Worm (Caenorhabditis elegans): ENCODE results near the gene T16G1.7.

The T16G1.7 gene

DNA sequence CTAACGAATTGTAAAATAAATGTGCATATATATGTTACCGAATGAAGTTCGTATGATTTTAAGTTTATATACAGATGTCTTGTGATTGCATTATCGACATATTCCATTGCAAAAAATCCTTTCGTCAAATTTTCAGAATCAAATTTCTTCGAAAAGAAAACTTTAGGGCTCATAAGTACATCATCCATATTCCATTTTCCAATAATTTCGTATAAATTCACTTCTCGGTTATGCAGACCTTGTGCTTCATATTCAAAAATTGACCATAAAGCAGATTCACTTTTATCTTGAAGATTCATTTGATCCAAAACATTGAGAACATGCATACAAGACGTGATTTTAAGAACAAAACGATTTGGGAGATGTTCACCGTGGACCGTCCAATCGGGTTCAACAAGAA is 8.5 kb upstream of the T16G1.7 start:
- TF ChIP-seq unc-62 (GFP tag; optimal IDR thresholded peaks at IDR 0.05) = no peak

DNA sequence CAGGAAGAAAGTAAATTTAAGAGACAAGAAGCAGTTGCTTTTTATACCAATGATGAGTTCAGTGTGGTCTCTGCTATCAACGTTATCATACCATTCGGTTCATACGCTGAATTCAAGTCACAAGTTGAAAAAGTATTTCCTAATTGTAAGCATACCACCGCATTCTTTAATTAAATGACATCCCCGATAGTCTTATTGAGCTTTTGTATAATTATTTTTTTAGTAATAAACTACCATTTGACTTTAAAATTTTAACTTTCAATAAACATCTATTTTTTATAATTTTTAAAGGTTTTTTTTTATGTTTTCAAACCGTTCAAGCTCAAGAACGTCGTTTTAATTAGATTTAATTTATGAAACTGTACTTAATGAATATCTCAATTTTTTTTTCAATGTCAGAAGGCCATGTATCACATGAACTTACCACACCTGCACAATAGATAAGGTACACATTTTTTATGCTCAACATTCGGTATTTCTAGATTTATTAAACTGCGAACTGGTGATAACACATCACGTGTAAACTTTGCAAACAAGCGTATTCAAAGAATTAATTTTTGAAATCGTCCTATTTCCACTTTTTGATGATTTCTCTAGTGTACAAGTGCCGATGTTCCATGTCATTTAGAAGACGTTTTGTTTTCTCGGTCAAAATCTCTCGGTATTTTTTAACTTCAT is 7.0 kb upstream of the T16G1.7 start, which contains the start of gene T16G1.4:
TSS of gene T16G1.4 (minus strand) at position 51 of the 678 bp plus-strand sequence.
- TF ChIP-seq unc-62 (GFP tag; optimal IDR thresholded peaks at IDR 0.05) = no peak

ce11 chrV:12939434-12939833 is 4.5 kb upstream of the T16G1.7 start, which contains the start of gene T16G1.5:
TSS of gene T16G1.5 (minus strand) at chrV:12939552.
- no peak for TF ChIP-seq unc-62 (GFP tag; optimal IDR thresholded peaks at IDR 0.05)

DNA sequence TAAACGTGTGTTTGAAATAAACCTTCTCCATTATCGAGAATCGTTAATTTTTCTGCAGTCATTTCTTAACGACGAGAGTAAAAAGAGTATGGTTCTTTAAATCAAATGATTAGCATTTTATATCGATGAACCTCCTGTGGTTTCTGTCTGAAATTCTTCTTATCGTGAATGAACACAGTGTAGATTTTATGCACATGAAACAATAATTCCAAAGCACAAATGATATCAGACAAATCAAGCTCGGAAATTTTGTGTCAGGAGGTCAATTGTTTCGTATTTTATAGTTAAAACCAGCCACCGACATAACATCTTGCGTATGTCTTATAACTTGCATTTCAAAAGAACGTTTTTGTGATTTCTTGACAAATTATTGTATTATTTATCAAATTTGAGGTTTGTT is 2.2 kb upstream of the T16G1.7 start, which contains the start of gene T16G1.6:
TSS of gene T16G1.6 (minus strand) at position 77 of the 400 bp plus-strand sequence.
- TF ChIP-seq unc-62 (GFP tag; optimal IDR thresholded peaks at IDR 0.05) = no peak

ce11 chrV:12933654-12934053 is 1.3 kb downstream of the T16G1.7 start:
- TF ChIP-seq unc-62 (GFP tag; optimal IDR thresholded peaks at IDR 0.05) = no peak

- TF ChIP-seq unc-62 (GFP tag; optimal IDR thresholded peaks at IDR 0.05) = no peak
Measured at ce11 chrV:12928929-12929532, 5.9 kb downstream of the T16G1.7 start, which contains the start of gene T16G1.2. TSS of gene T16G1.2 (plus strand) at chrV:12929482.

ce11 chrV:12924128-12924527 is 10.8 kb downstream of the T16G1.7 start, which contains the start of gene pqn-67:
TSS of gene pqn-67 (plus strand) at chrV:12924428.
- no peak for TF ChIP-seq unc-62 (GFP tag; optimal IDR thresholded peaks at IDR 0.05)

ce11 chrV:12922308-12922707 is 12.6 kb downstream of the T16G1.7 start, which contains the start of gene dhrs-4:
TSS of gene dhrs-4 (plus strand) at chrV:12922608.
- TF ChIP-seq unc-62 (GFP tag; optimal IDR thresholded peaks at IDR 0.05) = no peak

- no peak for TF ChIP-seq unc-62 (GFP tag; optimal IDR thresholded peaks at IDR 0.05)
Measured at ce11 chrV:12921680-12922079, 13.2 kb downstream of the T16G1.7 start.

- TF ChIP-seq unc-62 (GFP tag; optimal IDR thresholded peaks at IDR 0.05) = no peak
Measured at ce11 chrV:12919705-12920104, 15.2 kb downstream of the T16G1.7 start, which contains the start of gene lipl-1. TSS of gene lipl-1 (plus strand) at chrV:12919986.

DNA sequence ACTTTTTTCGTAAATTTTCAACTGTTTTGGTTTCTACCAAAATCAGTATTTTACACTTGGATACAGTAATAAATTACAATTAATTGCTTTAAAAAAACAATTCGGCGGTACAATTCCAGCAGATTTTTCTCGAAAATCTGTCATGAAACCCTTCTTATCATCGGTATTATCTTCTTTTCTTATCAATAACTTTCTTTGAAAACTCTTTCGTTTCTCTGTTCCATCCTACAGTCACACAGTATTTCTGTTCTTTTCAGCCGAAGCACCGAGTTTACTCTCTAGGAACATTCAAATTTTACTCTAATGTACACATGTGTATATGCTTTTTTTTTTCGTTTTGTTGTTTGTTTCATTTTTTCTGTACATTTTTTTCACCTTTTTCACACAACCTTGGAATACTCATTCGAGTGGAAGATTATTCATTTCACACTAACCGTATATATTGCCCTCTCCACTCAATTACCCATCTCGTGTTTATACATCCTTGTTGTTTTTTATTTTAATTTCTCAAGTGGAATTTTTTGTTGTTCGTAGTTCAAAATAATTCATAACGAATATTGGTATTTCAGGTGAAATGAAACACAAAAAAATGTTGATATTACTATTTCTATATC is 25.3 kb downstream of the T16G1.7 start, which contains the start of gene nid-1:
TSS of gene nid-1 (plus strand) at position 564 of the 614 bp plus-strand sequence.
- TF ChIP-seq unc-62 (GFP tag; optimal IDR thresholded peaks at IDR 0.05) = no peak

ce11 chrV:12908614-12909013 is 26.3 kb downstream of the T16G1.7 start:
- TF ChIP-seq unc-62 (GFP tag; optimal IDR thresholded peaks at IDR 0.05) = no peak

ce11 chrV:12907436-12907835 is 27.5 kb downstream of the T16G1.7 start:
- TF ChIP-seq unc-62 (GFP tag; optimal IDR thresholded peaks at IDR 0.05) = no peak

ce11 chrV:12906732-12907131 is 28.2 kb downstream of the T16G1.7 start, which contains the start of gene ttr-29:
TSS of gene ttr-29 (minus strand) at chrV:12906832.
- no peak for TF ChIP-seq unc-62 (GFP tag; optimal IDR thresholded peaks at IDR 0.05)

ce11 chrV:12905074-12905473 is 29.8 kb downstream of the T16G1.7 start, which contains the start of gene ttr-28:
TSS of gene ttr-28 (minus strand) at chrV:12905174.
- no peak for TF ChIP-seq unc-62 (GFP tag; optimal IDR thresholded peaks at IDR 0.05)

ce11 chrV:12904054-12904453 is 30.9 kb downstream of the T16G1.7 start, which contains the start of gene ttr-27:
TSS of gene ttr-27 (minus strand) at chrV:12904098.
- no peak for TF ChIP-seq unc-62 (GFP tag; optimal IDR thresholded peaks at IDR 0.05)
